Fruit fly (Drosophila melanogaster): ENCODE data around the gene CG42446.

CG42446 gene

DNA sequence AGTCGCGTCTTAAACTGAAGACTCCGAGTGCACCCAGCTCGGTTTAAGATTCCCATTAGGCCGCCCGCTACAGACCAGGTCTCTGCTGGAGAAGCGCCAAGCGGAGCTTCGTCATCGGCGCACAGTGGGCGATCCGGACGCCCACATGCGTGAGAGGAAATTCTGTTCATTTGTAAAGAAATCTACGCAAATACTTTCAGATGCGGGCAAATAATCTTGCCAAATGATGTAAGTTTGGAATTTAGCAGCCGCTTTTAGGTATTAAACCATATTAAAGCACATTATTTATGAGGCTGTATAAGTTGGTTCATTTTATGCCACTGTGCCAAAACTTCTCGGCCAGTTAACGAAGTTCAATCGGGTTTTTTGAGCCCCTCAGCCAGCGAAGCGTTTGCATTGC lies 8.4 kb upstream of the CG42446 start, which contains the start of gene js (continued):
- TF ChIP-seq hbn (GFP tag; IDR thresholded peaks at IDR 0.05; ENCODE audit: partially characterized antibody) (no peak), peb (GFP tag; IDR thresholded peaks at IDR 0.05) (no peak), CG18619 (GFP tag; optimal IDR thresholded peaks at IDR 0.05) (no peak), CG11560 (tag; IDR thresholded peaks at IDR 0.05) (0 out of 3 replicates have a peak, but pooled peaks have one; percentile 41), Dip2 (GFP tag; IDR thresholded peaks at IDR 0.05) (no peak), CG32772 (GFP tag; IDR thresholded peaks at IDR 0.05) (0 out of 2 replicates have a peak, but pooled peaks have one; percentile 32), vvl (GFP tag; IDR thresholded peaks at IDR 0.05) (peak; percentile 8; the same call in 1 of the 2 replicates), Blimp-1 (GFP tag; optimal IDR thresholded peaks at IDR 0.05) (peak; percentile 21)

DNA sequence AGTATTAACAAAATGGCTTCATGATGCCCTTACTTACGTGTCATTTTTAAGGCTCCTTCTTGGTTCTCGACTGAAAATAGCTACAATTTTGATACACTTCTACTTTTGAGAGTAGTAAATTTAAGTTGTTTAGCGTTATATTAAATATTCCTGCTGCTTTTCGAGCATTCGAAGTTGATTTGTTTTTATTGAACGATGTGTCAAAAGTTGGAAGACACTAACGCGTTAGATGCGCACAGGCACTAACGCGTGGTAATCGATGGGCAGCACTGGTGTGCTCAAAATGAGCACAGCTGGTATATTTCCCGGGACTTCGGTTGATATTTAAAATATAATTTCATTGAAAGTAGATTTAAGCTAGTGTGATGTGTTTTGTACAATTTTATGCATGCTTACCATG lies 810 bp downstream of the CG42446 start, which contains the start of gene CG17931:
Gene CG17931, minus strand, starts transcription at position 369 of the 400 bp plus-strand sequence.
- TF ChIP-seq ERR (GFP tag; optimal IDR thresholded peaks at IDR 0.05) (no peak), ab (GFP tag; optimal IDR thresholded peaks at IDR 0.05) (no peak), pan (optimal IDR thresholded peaks at IDR 0.05) (no peak), pan (GFP tag; optimal IDR thresholded peaks at IDR 0.05 in 1 of 2, IDR thresholded peaks at IDR 0.05 in 1 of 2) (no peak), Poxn (GFP tag; IDR thresholded peaks at IDR 0.05) (no peak), CG10431 (GFP tag; optimal IDR thresholded peaks at IDR 0.05) (no peak), gsb (GFP tag; IDR thresholded peaks at IDR 0.05) (no peak), jigr1 (GFP tag; IDR thresholded peaks at IDR 0.05) (no peak), Atf-2 (GFP tag; optimal IDR thresholded peaks at IDR 0.05) (no peak), seq (GFP tag; IDR thresholded peaks at IDR 0.05) (no peak), tgo (GFP tag; IDR thresholded peaks at IDR 0.05) (no peak), Eip74EF (GFP tag; optimal IDR thresholded peaks at IDR 0.05) (no peak), pho (GFP tag; optimal IDR thresholded peaks at IDR 0.05) (no peak), bab2 (GFP tag; optimal IDR thresholded peaks at IDR 0.05) (no peak), kay (GFP tag; optimal IDR thresholded peaks at IDR 0.05) (peak; percentile 31), kah (GFP tag; optimal IDR thresholded peaks at IDR 0.05) (no peak), Blimp-1 (GFP tag; optimal IDR thresholded peaks at IDR 0.05) (no peak), ken (GFP tag; IDR thresholded peaks at IDR 0.05) (no peak), az2 (GFP tag; optimal IDR thresholded peaks at IDR 0.05) (no peak), MESR4 (GFP tag; optimal IDR thresholded peaks at IDR 0.05) (peak; percentile 97), Hsf (GFP tag; optimal IDR thresholded peaks at IDR 0.05) (no peak), CG13894 (tag; optimal IDR thresholded peaks at IDR 0.05) (no peak), CG10321 (GFP tag; IDR thresholded peaks at IDR 0.05) (no peak), CG16779 (GFP tag; IDR thresholded peaks at IDR 0.05) (no peak), CG11093 (GFP tag; IDR thresholded peaks at IDR 0.05) (no peak), CG17568 (GFP tag; optimal IDR thresholded peaks at IDR 0.05) (no peak), Hmx (GFP tag; optimal IDR thresholded peaks at IDR 0.05) (no peak), psq (GFP tag; optimal IDR thresholded peaks at IDR 0.05) (no peak), odd (GFP tag; optimal IDR thresholded peaks at IDR 0.05) (no peak), CG10979 (tag; optimal IDR thresholded peaks at IDR 0.05) (no peak), ac (GFP tag; optimal IDR thresholded peaks at IDR 0.05) (no peak), CG3065 (GFP tag; optimal IDR thresholded peaks at IDR 0.05) (no peak), lola (GFP tag; optimal IDR thresholded peaks at IDR 0.05) (no peak), NfI (GFP tag; optimal IDR thresholded peaks at IDR 0.05) (no peak), CG6765 (GFP tag; optimal IDR thresholded peaks at IDR 0.05) (no peak), CG4328 (GFP tag; optimal IDR thresholded peaks at IDR 0.05) (no peak), zfh2 (GFP tag; optimal IDR thresholded peaks at IDR 0.05) (no peak), CG10209 (GFP tag; optimal IDR thresholded peaks at IDR 0.05) (no peak), CG15073 (GFP tag; optimal IDR thresholded peaks at IDR 0.05) (no peak), CrebB (tag; optimal IDR thresholded peaks at IDR 0.05) (peak; percentile 27), Elba2 (GFP tag; optimal IDR thresholded peaks at IDR 0.05) (no peak), Hr78 (GFP tag; optimal IDR thresholded peaks at IDR 0.05) (no peak), Atf6 (GFP tag; IDR thresholded peaks at IDR 0.05) (no peak)
